Fruit fly (Drosophila melanogaster): ENCODE data around the gene CG15042.
A peak's percentile ranks its signal among the peaks of the same experiment; 100 is the strongest.

The CG15042 gene

DNA sequence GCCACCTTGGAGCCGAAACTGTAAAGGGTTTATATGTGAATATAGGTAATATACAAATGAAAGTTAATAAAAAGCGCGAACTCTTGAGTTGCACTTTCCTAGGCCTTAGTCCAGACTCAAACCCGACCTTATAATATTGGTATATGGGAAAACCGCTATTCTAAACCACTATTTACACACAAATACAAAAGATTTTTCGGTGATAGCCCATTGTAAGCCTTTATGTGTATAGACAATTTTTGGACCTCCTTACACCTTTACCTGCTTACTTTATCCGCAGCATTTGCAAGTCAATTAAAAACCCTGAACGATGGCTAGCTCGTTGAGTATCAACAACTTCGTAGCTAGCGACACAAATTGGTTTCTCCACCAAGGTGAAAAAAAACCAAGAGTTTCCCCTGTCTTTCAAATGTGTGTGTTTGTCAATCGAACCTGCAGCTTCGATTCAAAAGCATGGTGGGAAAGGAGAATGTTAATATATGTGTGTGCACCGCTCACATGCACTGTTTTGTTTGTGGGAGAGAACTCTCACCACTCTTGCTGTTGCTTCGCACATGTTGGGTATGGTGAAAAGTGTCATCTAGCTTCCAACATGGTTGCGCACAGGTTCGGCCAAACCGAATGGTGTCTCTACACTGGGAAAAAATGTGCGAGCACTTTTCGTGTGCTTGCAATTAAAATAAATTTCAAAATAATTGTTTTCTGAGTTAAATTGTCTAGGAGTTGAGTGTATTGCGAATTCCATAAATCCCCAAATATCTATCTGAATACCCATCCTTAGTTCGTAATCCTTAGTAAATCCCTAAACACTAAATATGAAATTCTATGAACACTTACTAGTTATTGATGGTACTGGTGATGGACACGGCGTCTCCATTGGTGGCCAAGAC, 21.2 kb downstream of the CG15042 start (continued):
- TF ChIP-seq zfh1 (GFP tag; IDR thresholded peaks at IDR 0.05) (peak; percentile 90), Sry-δ (GFP tag; optimal IDR thresholded peaks at IDR 0.05) (peak; percentile 39), CG6854 (GFP tag; optimal IDR thresholded peaks at IDR 0.05) (peak; percentile 67), CG14667 (GFP tag; IDR thresholded peaks at IDR 0.05) (0 out of 2 replicates have a peak, but pooled peaks have one; percentile 43), CHES-1-like (GFP tag; optimal IDR thresholded peaks at IDR 0.05) (peak; percentile 62), CG6254 (GFP tag; optimal IDR thresholded peaks at IDR 0.05) (peak; percentile 84), Neu2 (GFP tag; optimal IDR thresholded peaks at IDR 0.05; ENCODE audit: borderline replicate concordance) (no peak), CG13287 (GFP tag; IDR thresholded peaks at IDR 0.05; ENCODE audit: partially characterized antibody) (no peak), CG1602 (GFP tag; optimal IDR thresholded peaks at IDR 0.05) (peak; percentile 69), CG32532 (GFP tag; IDR thresholded peaks at IDR 0.05) (peak; percentile 85), CG31365 (tag; optimal IDR thresholded peaks at IDR 0.05) (peak; percentile 46), Fer2 (tag; optimal IDR thresholded peaks at IDR 0.05) (no peak), Gug (GFP tag; IDR thresholded peaks at IDR 0.05) (peak; percentile 71; the same call in 3 of the 4 replicates), fd96Cb (tag; optimal IDR thresholded peaks at IDR 0.05) (peak; percentile 72), eve (GFP tag; optimal IDR thresholded peaks at IDR 0.05) (no peak), wor (GFP tag; IDR thresholded peaks at IDR 0.05) (peak; percentile 53), CG17328 (GFP tag; IDR thresholded peaks at IDR 0.05) (peak; percentile 90), Doc2 (GFP tag; IDR thresholded peaks at IDR 0.05) (no peak), ham (GFP tag; IDR thresholded peaks at IDR 0.05) (no peak), esg (GFP tag; conservative IDR thresholded peaks at IDR 0.05) (peak; percentile 67), Adf1 (GFP tag; IDR thresholded peaks at IDR 0.05) (peak; percentile 34; the same call in 1 of the 2 replicates), CG17186 (GFP tag; optimal IDR thresholded peaks at IDR 0.05) (peak; percentile 39), CG9437 (GFP tag; optimal IDR thresholded peaks at IDR 0.05) (peak; percentile 52), Dp (GFP tag; optimal IDR thresholded peaks at IDR 0.05) (no peak), CG15696 (tag; optimal IDR thresholded peaks at IDR 0.05) (peak; percentile 9), Meics (GFP tag; optimal IDR thresholded peaks at IDR 0.05) (peak; percentile 82), row (GFP tag; IDR thresholded peaks at IDR 0.05) (peak; percentile 61; the same call in 2 of the 3 replicates), CG10147 (GFP tag; optimal IDR thresholded peaks at IDR 0.05) (peak; percentile 68), B-H2 (GFP tag; optimal IDR thresholded peaks at IDR 0.05) (no peak), CG2889 (GFP tag; IDR thresholded peaks at IDR 0.05) (0 out of 3 replicates have a peak, but pooled peaks have one; percentile 40), wek (GFP tag; optimal IDR thresholded peaks at IDR 0.05) (peak; percentile 41), Chrac-16 (GFP tag; optimal IDR thresholded peaks at IDR 0.05) (peak; percentile 69), CG3407 (GFP tag; optimal IDR thresholded peaks at IDR 0.05) (peak; percentile 26), BtbVII (GFP tag; optimal IDR thresholded peaks at IDR 0.05) (peak; percentile 78), CG1529 (GFP tag; optimal IDR thresholded peaks at IDR 0.05) (peak; percentile 31), slou (GFP tag; optimal IDR thresholded peaks at IDR 0.05) (peak; percentile 59), mam (GFP tag; optimal IDR thresholded peaks at IDR 0.05) (peak; percentile 60), CG7987 (GFP tag; optimal IDR thresholded peaks at IDR 0.05) (peak; percentile 48), sr (GFP tag; IDR thresholded peaks at IDR 0.05) (peak; percentile 72), caup (GFP tag; optimal IDR thresholded peaks at IDR 0.05; ENCODE audit: severe bottlenecking) (peak; percentile 74), crol (GFP tag; IDR thresholded peaks at IDR 0.05) (0 out of 2 replicates have a peak, but pooled peaks have one; percentile 29), mld (GFP tag; IDR thresholded peaks at IDR 0.05; ENCODE audit: partially characterized antibody) (no peak), repo (GFP tag; optimal IDR thresholded peaks at IDR 0.05) (peak; percentile 74), PHDP (tag; optimal IDR thresholded peaks at IDR 0.05) (peak; percentile 79), Poxn (GFP tag; IDR thresholded peaks at IDR 0.05) (no peak), CG17912 (GFP tag; optimal IDR thresholded peaks at IDR 0.05) (no peak), CG15073 (GFP tag; optimal IDR thresholded peaks at IDR 0.05) (no peak), tin (GFP tag; optimal IDR thresholded peaks at IDR 0.05) (peak; percentile 87)
